Worm (Caenorhabditis elegans) whole organism, L4/young adult: ENCODE data around the gene col-98.

Experiments
- W03F9.2 ChIP-seq: fragments of 150-350 bp; optimal IDR thresholded peaks from 2 replicates; lab custom pipeline; 2014; ENCODE audit warnings: missing biosample characterization, missing genetic modification characterization
- dao-5 ChIP-seq: sonication (generic microtip); optimal IDR thresholded peaks from 2 replicates; lab custom pipeline; 2016; ENCODE audit warnings: missing genotype, missing genetic modification characterization, moderate library complexity, missing compliant biosample characterization
- him-1 ChIP-seq: sonication (generic microtip); optimal IDR thresholded peaks from 2 replicates; lab custom pipeline; 2016; ENCODE audit warnings: missing genotype, missing genetic modification reagents, missing genetic modification characterization, missing compliant biosample characterization

ce11 chrIII:13062989-13063388 lies 44.2 kb downstream of the col-98 start:
- no peak for TF ChIP-seq W03F9.2
- TF ChIP-seq him-1 (tag; lab: Kevin White, UChicago), result no peak
- TF ChIP-seq dao-5 (tag; lab: Kevin White, UChicago), result no peak
